Fruit fly (Drosophila melanogaster) ovary, adult (tissue): ENCODE measurements around the gene Nufip.

Source experiments
- CG17801 ChIP-seq: fragments of 200-800 bp; optimal IDR thresholded peaks from 2 replicates; lab custom pipeline; 2019; ENCODE audit warnings: missing biosample characterization, mild to moderate bottlenecking, missing genetic modification characterization, moderate library complexity; ENCODE audit not compliant: partially characterized antibody

Gene Nufip

dm6 chr3L:18781653-18782629, 33.8 kb upstream of the Nufip start:
- TF ChIP-seq CG17801 (GFP tag; lab: Kevin White, UChicago) = peak; percentile 47

dm6 chr3L:18772014-18772560, 23.9 kb upstream of the Nufip start:
- no peak for TF ChIP-seq CG17801 (GFP tag; lab: Kevin White, UChicago)

- TF ChIP-seq CG17801 (GFP tag; lab: Kevin White, UChicago) = peak; percentile 31
Measured at dm6 chr3L:18771095-18772013, 23.2 kb upstream of the Nufip start.

- TF ChIP-seq CG17801 (GFP tag; lab: Kevin White, UChicago) = no peak
Measured at dm6 chr3L:18769782-18770181, 21.6 kb upstream of the Nufip start.

dm6 chr3L:18768788-18769707, 20.9 kb upstream of the Nufip start:
- TF ChIP-seq CG17801 (GFP tag; lab: Kevin White, UChicago) = no peak

- TF ChIP-seq CG17801 (GFP tag; lab: Kevin White, UChicago) = no peak
Measured at dm6 chr3L:18767950-18768781, 20.0 kb upstream of the Nufip start.

dm6 chr3L:18765657-18766592, 17.8 kb upstream of the Nufip start:
- TF ChIP-seq CG17801 (GFP tag; lab: Kevin White, UChicago) = peak; percentile 28

dm6 chr3L:18763486-18764436, 15.6 kb upstream of the Nufip start:
- no peak for TF ChIP-seq CG17801 (GFP tag; lab: Kevin White, UChicago)

- no peak for TF ChIP-seq CG17801 (GFP tag; lab: Kevin White, UChicago)
Measured at dm6 chr3L:18761728-18762127, 13.6 kb upstream of the Nufip start.

- TF ChIP-seq CG17801 (GFP tag; lab: Kevin White, UChicago) = no peak
Measured at dm6 chr3L:18760421-18761045, 12.4 kb upstream of the Nufip start.
